Worm (Caenorhabditis elegans) whole organism, L4 larva: Measurements from ENCODE around the gene cnd-1.
A peak's percentile ranks its signal among the peaks of the same experiment; 100 is the strongest.

Experiments
- F10B5.3 ChIP-seq: sonication (generic microtip); optimal IDR thresholded peaks from 2 replicates; lab custom pipeline; 2016; ENCODE audit warnings: mild to moderate bottlenecking, missing genetic modification characterization, missing compliant biosample characterization
- F37D6.2 ChIP-seq: sonication (generic microtip); optimal IDR thresholded peaks from 2 replicates; lab custom pipeline; 2016; ENCODE audit warnings: mild to moderate bottlenecking, missing genetic modification characterization, missing compliant biosample characterization
- F44E2.7 ChIP-seq: fragments of 200-800 bp; sonication (Bioruptor generic); IDR thresholded peaks from 2 replicates; pipeline ENCODE4 v2.1.2; 2022; ENCODE audit warnings: missing genetic modification characterization, missing compliant biosample characterization
- F49E8.2 ChIP-seq: sonication (generic microtip); optimal IDR thresholded peaks from 2 replicates; lab custom pipeline; 2016; ENCODE audit warnings: missing compliant biosample characterization, mild to moderate bottlenecking, missing genetic modification characterization, borderline replicate concordance
- R02D3.7 ChIP-seq: fragments of 150-350 bp; sonication (generic microtip); optimal IDR thresholded peaks from 3 replicates; lab custom pipeline; 2014; ENCODE audit warnings: missing biosample characterization, missing genetic modification characterization
- T20F7.1 ChIP-seq: fragments of 200-800 bp; sonication (Bioruptor generic); optimal IDR thresholded peaks from 2 replicates; lab custom pipeline; 2018; ENCODE audit warnings: mild to moderate bottlenecking, missing genetic modification characterization, missing compliant biosample characterization
- Y5F2A.4 ChIP-seq: fragments of 200-800 bp; sonication (Bioruptor generic); optimal IDR thresholded peaks from 2 replicates; lab custom pipeline; 2018; ENCODE audit warnings: mild to moderate bottlenecking, missing genetic modification characterization, missing compliant biosample characterization
- ZK337.2 ChIP-seq: fragments of 200-800 bp; sonication (Bioruptor generic); IDR thresholded peaks from 2 replicates; pipeline ENCODE4 v1.3.6; 2022; ENCODE audit warnings: missing genetic modification reagents, missing genetic modification characterization, missing compliant biosample characterization
- aha-1 ChIP-seq: fragments of 150-350 bp; peaks from one replicate; lab custom pipeline; 2014; ENCODE audit warnings: missing biosample characterization, missing genetic modification characterization
- ceh-28 ChIP-seq: fragments of 150-350 bp; optimal IDR thresholded peaks from 2 replicates; lab custom pipeline; 2014; ENCODE audit warnings: missing biosample characterization, missing genetic modification reagents, missing genetic modification characterization
- ctbp-1 ChIP-seq: fragments of 200-800 bp; sonication (Bioruptor generic); IDR thresholded peaks from 2 replicates; pipeline ENCODE4 v1.3.6; 2022; ENCODE audit warnings: missing genetic modification reagents, missing genetic modification characterization, missing compliant biosample characterization
- daf-16 ChIP-seq, 3 experiments: sonication (generic microtip); optimal IDR thresholded peaks; 2 replicates each; lab custom pipeline; 2016 to 2017; ENCODE audit warnings: missing genetic modification characterization in 3 of 3, missing genetic modification reagents in 3 of 3, mild to moderate bottlenecking in 2 of 3, missing compliant biosample characterization in 2 of 3, missing biosample characterization in 1 of 3, moderate library complexity in 1 of 3
- dmd-6 ChIP-seq: fragments of 200-800 bp; sonication (Bioruptor generic); IDR thresholded peaks from 2 replicates; pipeline ENCODE4 v1.3.6; 2022; ENCODE audit warnings: missing genetic modification reagents, missing genetic modification characterization, missing compliant biosample characterization
- dmd-9 ChIP-seq: fragments of 200-800 bp; sonication (Bioruptor generic); IDR thresholded peaks from 2 replicates; pipeline ENCODE4 v1.3.6; 2022; ENCODE audit warnings: missing genetic modification reagents, missing genetic modification characterization, missing compliant biosample characterization
- dpl-1 ChIP-seq: fragments of 150-350 bp; optimal IDR thresholded peaks from 2 replicates; lab custom pipeline; 2014; ENCODE audit warnings: missing biosample characterization, missing genetic modification reagents, missing genetic modification characterization
- dve-1 ChIP-seq: sonication (generic microtip); optimal IDR thresholded peaks from 2 replicates; lab custom pipeline; 2017; ENCODE audit warnings: antibody characterized with exemption, mild to moderate bottlenecking, missing genetic modification characterization, missing compliant biosample characterization; ENCODE audit not compliant: insufficient read depth
- egl-27 ChIP-seq: sonication (generic microtip); optimal IDR thresholded peaks from 3 replicates; lab custom pipeline; 2017; ENCODE audit warnings: missing biosample characterization, missing genetic modification reagents, missing genetic modification characterization
- egl-43 ChIP-seq: fragments of 200-800 bp; sonication (Bioruptor generic); IDR thresholded peaks from 2 replicates; pipeline ENCODE4 v1.3.6; 2022; ENCODE audit warnings: missing genetic modification reagents, missing genetic modification characterization, missing compliant biosample characterization
- fkh-10 ChIP-seq: fragments of 150-350 bp; optimal IDR thresholded peaks from 2 replicates; lab custom pipeline; 2014; ENCODE audit warnings: missing biosample characterization, missing genetic modification reagents, missing genetic modification characterization
- gei-8 ChIP-seq: fragments of 200-800 bp; sonication (Bioruptor generic); optimal IDR thresholded peaks from 2 replicates; lab custom pipeline; 2018; ENCODE audit warnings: mild to moderate bottlenecking, missing genetic modification characterization, missing compliant biosample characterization
- hif-1 ChIP-seq, 2 experiments: sonication (generic microtip); optimal IDR thresholded peaks; 2 replicates each; lab custom pipeline; 2016 to 2017; ENCODE audit warnings: missing compliant biosample characterization in 2 of 2, missing genetic modification characterization in 2 of 2, missing genetic modification reagents in 2 of 2, missing genotype in 2 of 2, mild to moderate bottlenecking in 1 of 2
- hlh-30 ChIP-seq: sonication (generic microtip); optimal IDR thresholded peaks from 2 replicates; lab custom pipeline; 2017; ENCODE audit warnings: antibody characterized with exemption, mild to moderate bottlenecking, missing genetic modification characterization, missing compliant biosample characterization; ENCODE audit not compliant: insufficient read depth
- lin-1 ChIP-seq: fragments of 200-800 bp; sonication (Bioruptor generic); IDR thresholded peaks from 2 replicates; pipeline ENCODE4 v1.3.6; 2022; ENCODE audit warnings: missing genetic modification reagents, missing genetic modification characterization, missing compliant biosample characterization
- lsy-2 ChIP-seq, 2 experiments: fragments of 150-350 bp in 1 of 2; sonication (generic microtip) in 1 of 2; optimal IDR thresholded peaks; 2 replicates each; lab custom pipeline; 2014 to 2017; ENCODE audit warnings: missing biosample characterization in 2 of 2, missing genetic modification characterization in 2 of 2
- madf-5 ChIP-seq, 2 experiments: fragments of 200-800 bp; sonication (Bioruptor generic); IDR thresholded peaks; 2 replicates each; pipeline ENCODE4 v1.3.6; 2022; ENCODE audit warnings: missing compliant biosample characterization in 2 of 2, missing genetic modification characterization in 2 of 2
- madf-9 ChIP-seq: fragments of 200-800 bp; sonication (Bioruptor generic); conservative IDR thresholded peaks from 2 replicates; pipeline ENCODE4 v1.3.6; 2022; ENCODE audit warnings: missing genetic modification reagents, missing genetic modification characterization, missing compliant biosample characterization
- mdl-1 ChIP-seq, 2 experiments: fragments of 150-350 bp in 1 of 2; sonication (generic microtip) in 1 of 2; optimal IDR thresholded peaks; 2 replicates each; lab custom pipeline; 2014 to 2017; ENCODE audit warnings: missing biosample characterization in 2 of 2, missing genetic modification characterization in 2 of 2
- mdt-29 ChIP-seq: fragments of 200-800 bp; sonication (Bioruptor generic); IDR thresholded peaks from 2 replicates; pipeline ENCODE4 v1.3.6; 2022; ENCODE audit warnings: missing genetic modification reagents, missing genetic modification characterization, missing compliant biosample characterization
- mep-1 ChIP-seq: fragments of 150-350 bp; sonication (generic microtip); optimal IDR thresholded peaks from 3 replicates; lab custom pipeline; 2014; ENCODE audit warnings: missing biosample characterization, missing genetic modification characterization
- mxl-3 ChIP-seq: fragments of 200-800 bp; sonication (Bioruptor generic); optimal IDR thresholded peaks from 2 replicates; lab custom pipeline; 2018; ENCODE audit warnings: mild to moderate bottlenecking, missing genetic modification characterization, missing compliant biosample characterization
- nhr-10 ChIP-seq: fragments of 150-350 bp; optimal IDR thresholded peaks from 2 replicates; lab custom pipeline; 2014; ENCODE audit warnings: missing biosample characterization, missing genetic modification characterization
- nhr-11 ChIP-seq: fragments of 150-350 bp; optimal IDR thresholded peaks from 2 replicates; lab custom pipeline; 2014; ENCODE audit warnings: missing biosample characterization, missing genetic modification characterization
- nhr-25 ChIP-seq: sonication (generic microtip); optimal IDR thresholded peaks from 2 replicates; lab custom pipeline; 2017; ENCODE audit warnings: missing genetic modification characterization, mild to moderate bottlenecking, missing compliant biosample characterization, antibody characterized with exemption, moderate library complexity, borderline replicate concordance; ENCODE audit not compliant: insufficient read depth
- nhr-42 ChIP-seq: fragments of 200-800 bp; sonication (Bioruptor generic); IDR thresholded peaks from 2 replicates; pipeline ENCODE4 v1.3.6; 2022; ENCODE audit warnings: missing genetic modification characterization, missing compliant biosample characterization
- nhr-48 ChIP-seq: sonication (generic microtip); optimal IDR thresholded peaks from 2 replicates; lab custom pipeline; 2016; ENCODE audit warnings: mild to moderate bottlenecking, missing genetic modification characterization, missing compliant biosample characterization
- nhr-6 ChIP-seq: fragments of 150-350 bp; optimal IDR thresholded peaks from 2 replicates; lab custom pipeline; 2014; ENCODE audit warnings: missing biosample characterization, missing genetic modification characterization
- nhr-77 ChIP-seq: fragments of 150-350 bp; optimal IDR thresholded peaks from 2 replicates; lab custom pipeline; 2014; ENCODE audit warnings: missing biosample characterization, missing genetic modification characterization
- pqm-1 ChIP-seq: sonication (generic microtip); optimal IDR thresholded peaks from 2 replicates; lab custom pipeline; 2017; ENCODE audit warnings: missing biosample characterization, missing genetic modification characterization
- rbr-2 ChIP-seq: sonication (generic microtip); optimal IDR thresholded peaks from 2 replicates; lab custom pipeline; 2016; ENCODE audit warnings: missing genotype, missing genetic modification characterization, missing compliant biosample characterization
- skn-1 ChIP-seq: fragments of 150-350 bp; optimal IDR thresholded peaks from 2 replicates; lab custom pipeline; 2014; ENCODE audit warnings: missing biosample characterization, missing genetic modification characterization
- snpc-1.2 ChIP-seq: fragments of 200-800 bp; sonication (Bioruptor generic); IDR thresholded peaks from 2 replicates; pipeline ENCODE4 v1.3.6; 2022; ENCODE audit warnings: missing genetic modification reagents, missing genetic modification characterization, missing compliant biosample characterization
- spr-3 ChIP-seq: fragments of 200-800 bp; sonication (Bioruptor generic); optimal IDR thresholded peaks from 2 replicates; lab custom pipeline; 2018; ENCODE audit warnings: mild to moderate bottlenecking, missing genetic modification characterization, missing compliant biosample characterization
- tag-97 ChIP-seq: fragments of 200-800 bp; sonication (Bioruptor generic); IDR thresholded peaks from 2 replicates; pipeline ENCODE4 v1.3.6; 2022; ENCODE audit warnings: missing genetic modification characterization, missing compliant biosample characterization
- tra-1 ChIP-seq: fragments of 200-800 bp; sonication (Bioruptor generic); IDR thresholded peaks from 2 replicates; pipeline ENCODE4 v1.3.6; 2022; ENCODE audit warnings: missing genetic modification reagents, missing genetic modification characterization, missing compliant biosample characterization
- unc-130 ChIP-seq: sonication (generic microtip); optimal IDR thresholded peaks from 2 replicates; lab custom pipeline; 2016; ENCODE audit warnings: missing genetic modification reagents, missing genetic modification characterization, missing compliant biosample characterization
- unc-39 ChIP-seq: sonication (generic microtip); optimal IDR thresholded peaks from 2 replicates; lab custom pipeline; 2017; ENCODE audit warnings: missing biosample characterization, missing genetic modification characterization
- unc-62 ChIP-seq, 3 experiments: fragments of 150-350 bp in 1 of 3; sonication (generic microtip); optimal IDR thresholded peaks in 2 of 3; peaks in 1 of 3; 1 replicate in 1 of 3; 2 replicates in 2 of 3; lab custom pipeline; 2014 to 2017; ENCODE audit warnings: missing biosample characterization in 3 of 3, missing genetic modification characterization in 3 of 3, missing genetic modification reagents in 3 of 3, missing genotype in 1 of 3
- zag-1 ChIP-seq: fragments of 150-350 bp; optimal IDR thresholded peaks from 2 replicates; lab custom pipeline; 2014; ENCODE audit warnings: missing biosample characterization, missing genetic modification characterization
- zfp-3 ChIP-seq: fragments of 200-800 bp; sonication (Bioruptor generic); conservative IDR thresholded peaks from 2 replicates; pipeline ENCODE4 v1.3.6; 2022; ENCODE audit warnings: missing genetic modification reagents, missing genetic modification characterization, missing compliant biosample characterization
- zip-2 ChIP-seq: fragments of 150-350 bp; optimal IDR thresholded peaks from 2 replicates; lab custom pipeline; 2014; ENCODE audit warnings: missing biosample characterization, missing genetic modification characterization
- ztf-11 ChIP-seq: fragments of 150-350 bp; optimal IDR thresholded peaks from 2 replicates; lab custom pipeline; 2014; ENCODE audit warnings: missing biosample characterization, missing genetic modification characterization

The cnd-1 gene

DNA sequence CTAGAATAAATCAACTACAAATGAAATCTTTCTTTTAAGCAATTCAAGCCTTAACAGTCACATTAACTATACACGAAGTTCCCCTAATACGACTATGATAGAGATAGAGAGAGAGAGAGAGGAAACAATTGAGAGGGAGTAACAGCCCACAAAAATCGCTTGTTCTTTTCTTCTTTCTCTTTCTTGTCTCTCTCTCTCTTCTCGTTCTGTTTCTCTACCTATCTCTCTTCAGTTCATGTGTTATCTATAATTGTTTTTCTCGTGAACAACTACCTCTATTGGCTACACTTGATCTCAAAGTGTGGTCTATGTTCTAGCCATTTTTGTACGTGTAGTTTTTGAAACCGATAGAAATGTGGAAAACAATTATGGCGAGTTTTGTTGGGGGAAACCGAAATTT lies 41.8 kb downstream of the cnd-1 start:
- no peak for TF ChIP-seq zfp-3 (GFP tag; lab: Robert Waterston, UW)
- TF ChIP-seq spr-3 (GFP tag; lab: Kevin White, UChicago) = no peak
- no peak for TF ChIP-seq ZK337.2 (GFP tag; lab: Robert Waterston, UW)
- no peak for TF ChIP-seq snpc-1.2 (GFP tag; lab: Robert Waterston, UW)
- peak; percentile 13 for TF ChIP-seq dpl-1 (GFP tag; lab: Kevin White, UChicago)
- no peak for TF ChIP-seq madf-9
- no peak for TF ChIP-seq fkh-10 (GFP tag; lab: Kevin White, UChicago)
- TF ChIP-seq F37D6.2 (tag; lab: Kevin White, UChicago) = no peak
- TF ChIP-seq tra-1 (GFP tag; lab: Robert Waterston, UW) = 0 out of 2 replicates have a peak, but pooled peaks have one; percentile 27
- TF ChIP-seq ctbp-1 (GFP tag; lab: Robert Waterston, UW) = no peak
- TF ChIP-seq skn-1 = no peak
- no peak for TF ChIP-seq tag-97
- TF ChIP-seq dmd-9 = no peak
- TF ChIP-seq unc-62 (GFP tag; optimal IDR thresholded peaks at IDR 0.05 in 1 of 2; lab: Kevin White, UChicago) = no peak
- TF ChIP-seq unc-62 (tag; optimal IDR thresholded peaks at IDR 0.05; lab: Kevin White, UChicago) = no peak
- TF ChIP-seq nhr-42 (GFP tag; lab: Robert Waterston, UW) = no peak
- TF ChIP-seq zag-1 = no peak
- peak; percentile 47 for TF ChIP-seq nhr-10 (tag; lab: Kevin White, UChicago)
- peak; percentile 97 for TF ChIP-seq nhr-77 (tag; lab: Kevin White, UChicago)
- no peak for TF ChIP-seq egl-43 (GFP tag; lab: Robert Waterston, UW)
- peak; percentile 54 for TF ChIP-seq pqm-1 (tag; lab: Kevin White, UChicago)
- peak; percentile 80 for TF ChIP-seq hlh-30 (tag; lab: Kevin White, UChicago)
- TF ChIP-seq nhr-25 = peak; percentile 59
- peak; percentile 46 for TF ChIP-seq T20F7.1 (GFP tag; lab: Kevin White, UChicago)
- no peak for TF ChIP-seq gei-8 (GFP tag; lab: Kevin White, UChicago)
- peak; percentile 10 for TF ChIP-seq mxl-3 (GFP tag; lab: Kevin White, UChicago)
- TF ChIP-seq zip-2 (tag; lab: Kevin White, UChicago) = no peak
- TF ChIP-seq ztf-11 = no peak
- no peak for TF ChIP-seq F10B5.3 (tag; lab: Kevin White, UChicago)
- TF ChIP-seq ceh-28 (tag; lab: Kevin White, UChicago) = no peak
- no peak for TF ChIP-seq mdt-29 (GFP tag; lab: Robert Waterston, UW)
- peak; percentile 94 for TF ChIP-seq dve-1 (tag; lab: Kevin White, UChicago)
- TF ChIP-seq aha-1 (tag; lab: Kevin White, UChicago) = peak; percentile 64
- peak; percentile 79 for TF ChIP-seq mep-1
- TF ChIP-seq rbr-2 = peak; percentile 28
- TF ChIP-seq lsy-2 (tag; optimal IDR thresholded peaks at IDR 0.05; lab: Kevin White, UChicago) = peak; percentile 19 to 55
- peak; percentile 11 for TF ChIP-seq nhr-48
- TF ChIP-seq egl-27 = no peak
- no peak for TF ChIP-seq unc-130 (GFP tag; lab: Kevin White, UChicago)
- TF ChIP-seq mdl-1 (tag; optimal IDR thresholded peaks at IDR 0.05; lab: Kevin White, UChicago) = peak in 1 of 2 experiments; percentile 75
- TF ChIP-seq madf-5 (GFP tag; IDR thresholded peaks at IDR 0.05; lab: Robert Waterston, UW) = no peak
- TF ChIP-seq F49E8.2 (tag; lab: Kevin White, UChicago) = no peak
- TF ChIP-seq hif-1 (tag; optimal IDR thresholded peaks at IDR 0.05; lab: Kevin White, UChicago) = peak in 1 of 2 experiments; percentile 78
- no peak for TF ChIP-seq R02D3.7 (tag; lab: Kevin White, UChicago)
- peak; percentile 69 for TF ChIP-seq dmd-6 (GFP tag; lab: Robert Waterston, UW)
- TF ChIP-seq unc-39 (tag; lab: Kevin White, UChicago) = no peak
- TF ChIP-seq nhr-6 (tag; lab: Kevin White, UChicago) = peak; percentile 78
- TF ChIP-seq lin-1 = no peak
- TF ChIP-seq F44E2.7 (GFP tag; lab: Robert Waterston, UW) = no peak
- no peak for TF ChIP-seq Y5F2A.4 (GFP tag; lab: Kevin White, UChicago)
- no peak for TF ChIP-seq daf-16 (GFP tag; optimal IDR thresholded peaks at IDR 0.05; lab: Kevin White, UChicago)
- TF ChIP-seq daf-16 (tag; optimal IDR thresholded peaks at IDR 0.05; lab: Kevin White, UChicago) = peak; percentile 85
- TF ChIP-seq nhr-11 = peak; percentile 85
